Fruit fly (Drosophila melanogaster): Measurements from ENCODE around the gene CG31178.

Gene CG31178

DNA sequence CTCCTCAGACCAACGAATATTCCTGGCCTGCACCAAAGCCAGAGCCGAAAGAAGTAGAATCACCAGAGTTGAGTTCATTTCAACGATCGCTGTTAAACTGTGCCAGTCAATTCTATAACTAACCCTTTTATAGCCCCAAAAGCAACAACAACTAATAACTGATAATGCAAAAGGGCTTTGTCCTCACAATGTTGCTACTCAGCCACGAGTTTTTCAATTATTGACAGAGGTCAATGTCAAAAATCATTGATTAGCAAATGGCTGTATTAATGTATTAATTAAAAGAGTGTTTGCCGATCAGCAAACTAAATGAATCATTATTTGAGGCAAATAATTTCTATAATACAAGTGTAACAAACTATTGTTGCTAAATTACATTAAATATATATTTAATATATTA, 10.8 kb downstream of the CG31178 start, which contains the start of gene fit:
Gene fit, minus strand, starts transcription at position 101 of the 400 bp plus-strand sequence.
- no peak for TF ChIP-seq cnc (optimal IDR thresholded peaks at IDR 0.05)
- TF ChIP-seq CG7101 (tag; optimal IDR thresholded peaks at IDR 0.05), result no peak
- TF ChIP-seq pad (GFP tag; optimal IDR thresholded peaks at IDR 0.05), result no peak
- TF ChIP-seq CG1620 (GFP tag; optimal IDR thresholded peaks at IDR 0.05), result no peak
- no peak for TF ChIP-seq Mnt (GFP tag; optimal IDR thresholded peaks at IDR 0.05)
- no peak for TF ChIP-seq CG7045 (GFP tag; optimal IDR thresholded peaks at IDR 0.05)
- TF ChIP-seq CG12768 (GFP tag; optimal IDR thresholded peaks at IDR 0.05), result no peak
- TF ChIP-seq kay (GFP tag; ENCODE audit: borderline replicate concordance), result no peak
- no peak for TF ChIP-seq Crg-1 (GFP tag; optimal IDR thresholded peaks at IDR 0.05)
- no peak for TF ChIP-seq ovo (GFP tag; optimal IDR thresholded peaks at IDR 0.05)
- TF ChIP-seq toe (GFP tag; optimal IDR thresholded peaks at IDR 0.05), result no peak
- no peak for TF ChIP-seq Hr96 (GFP tag; optimal IDR thresholded peaks at IDR 0.05)
- TF ChIP-seq cic (GFP tag; optimal IDR thresholded peaks at IDR 0.05), result no peak
- TF ChIP-seq CG11617 (GFP tag; optimal IDR thresholded peaks at IDR 0.05), result no peak
- no peak for TF ChIP-seq CG33017 (tag; optimal IDR thresholded peaks at IDR 0.05)
- TF ChIP-seq CG14711 (tag; optimal IDR thresholded peaks at IDR 0.05), result no peak
- no peak for TF ChIP-seq tj (GFP tag; optimal IDR thresholded peaks at IDR 0.05)
- no peak for TF ChIP-seq Clk (GFP tag; optimal IDR thresholded peaks at IDR 0.05)
- no peak for TF ChIP-seq CG5204 (GFP tag; optimal IDR thresholded peaks at IDR 0.05)

DNA sequence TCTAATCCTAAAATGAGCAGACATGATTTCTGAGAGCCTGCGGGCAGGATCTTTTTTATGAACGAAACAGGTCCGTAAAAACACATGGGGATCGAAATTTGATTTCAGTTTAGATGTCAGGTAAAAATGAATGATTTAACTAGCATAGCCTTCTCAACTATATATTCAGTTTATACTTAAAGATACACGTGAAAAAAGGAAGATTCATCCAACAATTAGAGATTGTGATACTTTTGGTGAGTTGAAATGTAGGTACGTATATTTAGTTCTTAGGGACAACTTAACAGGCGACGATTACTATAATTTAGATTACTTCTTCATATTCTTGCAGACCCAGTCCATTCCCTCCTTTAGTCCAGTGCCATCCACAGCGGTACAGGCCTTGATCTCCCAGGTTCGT, 11.9 kb downstream of the CG31178 start, which contains the start of gene CG17819:
Gene CG17819, minus strand, starts transcription at position 101 of the 400 bp plus-strand sequence.
- no peak for TF ChIP-seq pad (GFP tag; optimal IDR thresholded peaks at IDR 0.05)
- no peak for TF ChIP-seq Clk (GFP tag; optimal IDR thresholded peaks at IDR 0.05)
- TF ChIP-seq bab1 (GFP tag; optimal IDR thresholded peaks at IDR 0.05), result no peak
- no peak for TF ChIP-seq toe (GFP tag; optimal IDR thresholded peaks at IDR 0.05)
- no peak for TF ChIP-seq CG5204 (GFP tag; optimal IDR thresholded peaks at IDR 0.05)
- no peak for TF ChIP-seq CG11617 (GFP tag; optimal IDR thresholded peaks at IDR 0.05)
- no peak for TF ChIP-seq CG14711 (tag; optimal IDR thresholded peaks at IDR 0.05)
- TF ChIP-seq ovo (GFP tag; optimal IDR thresholded peaks at IDR 0.05), result no peak
- TF ChIP-seq cic (GFP tag; optimal IDR thresholded peaks at IDR 0.05), result no peak
- no peak for TF ChIP-seq Crg-1 (GFP tag; optimal IDR thresholded peaks at IDR 0.05)
- TF ChIP-seq Mnt (GFP tag; optimal IDR thresholded peaks at IDR 0.05), result no peak
- TF ChIP-seq tj (GFP tag; optimal IDR thresholded peaks at IDR 0.05), result no peak
- no peak for TF ChIP-seq CG1620 (GFP tag; optimal IDR thresholded peaks at IDR 0.05)
- TF ChIP-seq Hr96 (GFP tag; optimal IDR thresholded peaks at IDR 0.05), result no peak
- no peak for TF ChIP-seq kay (GFP tag; ENCODE audit: borderline replicate concordance)
- no peak for TF ChIP-seq cnc (optimal IDR thresholded peaks at IDR 0.05)
- no peak for TF ChIP-seq CG7101 (tag; optimal IDR thresholded peaks at IDR 0.05)
- TF ChIP-seq CG7045 (GFP tag; optimal IDR thresholded peaks at IDR 0.05), result no peak
- TF ChIP-seq CG33017 (tag; optimal IDR thresholded peaks at IDR 0.05), result no peak
- no peak for TF ChIP-seq CG12768 (GFP tag; optimal IDR thresholded peaks at IDR 0.05)

DNA sequence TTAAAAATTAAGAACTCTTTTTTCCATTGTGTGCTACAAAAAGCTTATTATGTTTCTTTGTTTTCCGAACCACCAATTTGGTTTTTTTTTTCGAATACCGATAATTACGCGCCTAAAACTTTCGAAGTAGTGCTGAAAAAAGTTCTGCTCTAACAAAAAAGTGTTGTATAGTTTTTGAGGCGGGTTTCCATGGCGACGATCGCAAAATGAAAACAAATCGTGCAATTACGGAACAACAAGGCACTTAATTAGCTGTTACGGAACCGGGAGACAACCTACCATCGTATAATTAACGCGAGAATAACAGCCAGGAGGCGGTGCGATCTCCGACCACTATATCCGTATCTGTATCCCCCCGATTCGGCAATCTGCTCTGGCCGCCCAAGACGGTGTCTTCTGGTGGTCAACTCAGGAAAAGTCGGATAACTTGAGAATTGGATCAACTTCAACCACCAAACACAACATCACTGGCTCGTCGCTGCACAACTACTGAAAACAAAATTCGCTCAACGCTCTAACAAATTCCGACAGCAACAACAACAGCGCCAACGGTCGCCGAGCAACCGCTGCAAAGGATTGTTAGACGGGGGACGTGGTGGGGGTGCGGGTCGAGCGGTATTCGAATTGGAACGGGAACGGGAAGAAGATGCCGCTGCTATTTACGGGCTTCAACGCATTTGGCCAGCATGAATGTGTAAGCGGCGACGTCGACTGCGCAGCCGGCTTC, 13.5 kb downstream of the CG31178 start, which contains the start of the genes CG6678 and dnd:
Gene CG6678, plus strand, starts transcription at position 169 of the 727 bp plus-strand sequence.
Gene dnd, minus strand, starts transcription at position 495 of the 727 bp plus-strand sequence.
- TF ChIP-seq cic (GFP tag; optimal IDR thresholded peaks at IDR 0.05) (peak; percentile 55), Crg-1 (GFP tag; optimal IDR thresholded peaks at IDR 0.05) (peak; percentile 37), tj (GFP tag; optimal IDR thresholded peaks at IDR 0.05) (no peak), Mnt (GFP tag; optimal IDR thresholded peaks at IDR 0.05) (peak; percentile 20), ovo (GFP tag; optimal IDR thresholded peaks at IDR 0.05) (no peak), pad (GFP tag; optimal IDR thresholded peaks at IDR 0.05) (peak; percentile 26), CG14711 (tag; optimal IDR thresholded peaks at IDR 0.05) (peak; percentile 49), kay (GFP tag; ENCODE audit: borderline replicate concordance) (peak; percentile 74), CG7101 (tag; optimal IDR thresholded peaks at IDR 0.05) (peak; percentile 18), Clk (GFP tag; optimal IDR thresholded peaks at IDR 0.05) (no peak)

DNA sequence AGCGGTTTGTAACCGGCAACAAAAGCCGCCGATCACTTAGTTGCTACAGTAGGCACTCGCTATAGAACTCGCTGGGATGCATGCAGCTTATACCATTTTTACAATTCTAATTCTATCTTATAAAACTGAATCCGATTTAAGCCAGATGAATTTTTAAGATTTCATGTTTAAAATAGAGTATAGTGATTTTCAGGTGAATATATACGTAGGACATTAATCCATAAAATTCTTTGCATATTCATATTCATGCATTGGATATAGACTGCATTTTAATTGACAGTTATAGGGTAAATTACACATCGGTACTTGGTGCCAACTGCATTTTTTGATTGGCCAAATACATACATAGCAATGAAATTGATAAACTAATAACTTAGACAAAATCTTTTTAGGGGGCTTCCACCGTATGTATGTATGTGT, 14.1 kb downstream of the CG31178 start:
- peak; percentile 54 for TF ChIP-seq kay (GFP tag; ENCODE audit: borderline replicate concordance)
- TF ChIP-seq CG5204 (GFP tag; optimal IDR thresholded peaks at IDR 0.05), result no peak
- TF ChIP-seq tj (GFP tag; optimal IDR thresholded peaks at IDR 0.05), result no peak
- no peak for TF ChIP-seq Crg-1 (GFP tag; optimal IDR thresholded peaks at IDR 0.05)
- TF ChIP-seq Mnt (GFP tag; optimal IDR thresholded peaks at IDR 0.05), result no peak
- peak; percentile 14 for TF ChIP-seq CG12768 (GFP tag; optimal IDR thresholded peaks at IDR 0.05)
- no peak for TF ChIP-seq CG7045 (GFP tag; optimal IDR thresholded peaks at IDR 0.05)
- TF ChIP-seq CG14711 (tag; optimal IDR thresholded peaks at IDR 0.05), result peak; percentile 26
- TF ChIP-seq CG33017 (tag; optimal IDR thresholded peaks at IDR 0.05), result no peak
- no peak for TF ChIP-seq toe (GFP tag; optimal IDR thresholded peaks at IDR 0.05)
- TF ChIP-seq CG7101 (tag; optimal IDR thresholded peaks at IDR 0.05), result peak; percentile 24
- TF ChIP-seq bab1 (GFP tag; optimal IDR thresholded peaks at IDR 0.05), result peak; percentile 14

DNA sequence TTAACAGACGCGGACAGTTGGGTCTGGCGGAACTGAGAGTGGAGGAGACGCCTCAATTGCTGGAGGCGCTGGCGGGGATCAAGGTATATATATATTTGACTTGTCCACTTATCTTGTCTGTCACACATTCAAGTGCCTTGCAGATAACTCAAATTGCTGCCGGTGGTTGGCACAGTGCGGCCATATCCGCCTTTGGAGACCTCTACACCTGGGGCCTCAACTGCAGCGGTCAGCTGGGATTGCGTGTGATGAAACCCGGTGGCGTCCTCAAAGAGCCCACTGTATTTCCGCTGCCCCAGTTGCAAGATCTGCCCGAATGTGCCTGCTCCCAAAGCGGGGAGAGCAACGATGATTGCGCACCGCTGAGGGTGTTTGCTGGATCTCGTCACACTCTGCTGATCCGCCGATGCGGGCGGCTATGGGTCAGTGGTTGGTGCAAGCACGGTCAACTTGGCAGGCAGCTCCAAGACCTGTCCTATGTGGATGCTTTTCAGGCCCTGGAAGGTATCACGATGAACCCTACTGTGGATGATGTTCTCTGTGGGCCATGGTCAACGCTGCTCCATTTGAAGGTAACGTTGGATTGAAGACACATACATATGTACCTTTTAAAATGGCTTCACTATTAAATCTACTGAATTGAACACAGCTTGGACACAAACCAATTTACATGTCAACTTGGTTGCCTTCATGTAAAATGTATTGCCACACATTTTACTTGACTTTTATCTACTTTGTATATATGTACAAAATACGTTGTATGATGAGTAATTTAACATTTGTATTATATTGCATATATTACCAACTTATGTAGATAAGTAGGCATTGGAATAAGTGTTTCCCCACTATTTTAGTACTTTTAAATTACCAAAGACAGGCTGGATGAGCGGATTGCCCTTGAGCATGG, 15.4 kb downstream of the CG31178 start, which contains the start of gene CG43844:
Gene CG43844, plus strand, starts transcription at position 844 of the 907 bp plus-strand sequence.
- TF ChIP-seq ovo (GFP tag; optimal IDR thresholded peaks at IDR 0.05) (no peak), CG12768 (GFP tag; optimal IDR thresholded peaks at IDR 0.05) (peak; percentile 4), CG33017 (tag; optimal IDR thresholded peaks at IDR 0.05) (peak; percentile 22), kay (GFP tag; ENCODE audit: borderline replicate concordance) (peak; percentile 93), bab1 (GFP tag; optimal IDR thresholded peaks at IDR 0.05) (peak; percentile 15), pad (GFP tag; optimal IDR thresholded peaks at IDR 0.05) (no peak), CG11617 (GFP tag; optimal IDR thresholded peaks at IDR 0.05) (no peak), cic (GFP tag; optimal IDR thresholded peaks at IDR 0.05) (peak; percentile 40), CG14711 (tag; optimal IDR thresholded peaks at IDR 0.05) (no peak), CG5204 (GFP tag; optimal IDR thresholded peaks at IDR 0.05) (no peak)
